Fruit fly (Drosophila melanogaster): ENCODE data around the gene ND-ACP.
A peak's percentile ranks its signal among the peaks of the same experiment; 100 is the strongest.

The ND-ACP gene

dm6 chr3L:1330420-1330819 lies 671 bp downstream of the ND-ACP start:
- TF ChIP-seq Ets65A (GFP tag) (peak; percentile 2), row (GFP tag; IDR thresholded peaks at IDR 0.05) (peak; percentile 20; the same call in 1 of the 3 replicates), CG4404 (GFP tag; IDR thresholded peaks at IDR 0.05) (no peak), grau (tag; optimal IDR thresholded peaks at IDR 0.05) (peak; percentile 77), sens (GFP tag) (peak; percentile 31), CG11695 (GFP tag; IDR thresholded peaks at IDR 0.05) (0 out of 3 replicates have a peak, but pooled peaks have one; percentile 17), cg (GFP tag; optimal IDR thresholded peaks at IDR 0.05) (peak; percentile 56), CG12104 (GFP tag; optimal IDR thresholded peaks at IDR 0.05) (peak; percentile 14), Med (GFP tag) (peak; percentile 54), CG12155 (GFP tag; optimal IDR thresholded peaks at IDR 0.05) (no peak)

dm6 chr3L:1331542-1331941 lies 1.8 kb downstream of the ND-ACP start, which contains the start of gene msd1:
Gene msd1 (plus strand): TSS chr3L:1331744.
- TF ChIP-seq ato (GFP tag; IDR thresholded peaks at IDR 0.05; ENCODE audit: partially characterized antibody), result 0 out of 2 replicates have a peak, but pooled peaks have one; percentile 41
- TF ChIP-seq twi (tag; optimal IDR thresholded peaks at IDR 0.05), result no peak
- TF ChIP-seq Myb (GFP tag; optimal IDR thresholded peaks at IDR 0.05), result peak; percentile 61
- peak; percentile 97 for TF ChIP-seq Dp (GFP tag; optimal IDR thresholded peaks at IDR 0.05)
- TF ChIP-seq CG33213 (GFP tag; optimal IDR thresholded peaks at IDR 0.05), result no peak
- no peak for TF ChIP-seq CG7839 (tag; optimal IDR thresholded peaks at IDR 0.05)
- TF ChIP-seq Bteb2 (GFP tag; optimal IDR thresholded peaks at IDR 0.05), result no peak
- TF ChIP-seq Dref (GFP tag; IDR thresholded peaks at IDR 0.05), result peak; percentile 78
- TF ChIP-seq E2f2 (GFP tag; IDR thresholded peaks at IDR 0.05), result peak; percentile 97
- no peak for TF ChIP-seq Xrp1 (GFP tag; IDR thresholded peaks at IDR 0.05)
- TF ChIP-seq CG17912 (GFP tag; optimal IDR thresholded peaks at IDR 0.05), result peak; percentile 17
- TF ChIP-seq CG1603 (tag; optimal IDR thresholded peaks at IDR 0.05), result peak; percentile 54
- no peak for TF ChIP-seq Deaf1 (tag; optimal IDR thresholded peaks at IDR 0.05)
- TF ChIP-seq CG31388 (GFP tag; optimal IDR thresholded peaks at IDR 0.05), result no peak
- TF ChIP-seq Drgx (GFP tag; IDR thresholded peaks at IDR 0.05), result no peak
- TF ChIP-seq CG34224 (GFP tag; IDR thresholded peaks at IDR 0.05; ENCODE audit: partially characterized antibody), result 0 out of 3 replicates have a peak, but pooled peaks have one; percentile 19
- peak; percentile 63 for TF ChIP-seq CG9797 (GFP tag; optimal IDR thresholded peaks at IDR 0.05)
- peak; percentile 56 for TF ChIP-seq CG2116 (GFP tag; optimal IDR thresholded peaks at IDR 0.05)
- TF ChIP-seq Fer1 (GFP tag; optimal IDR thresholded peaks at IDR 0.05), result peak; percentile 7
- TF ChIP-seq pzg (GFP tag; optimal IDR thresholded peaks at IDR 0.05), result peak; percentile 76
- peak; percentile 35; the same call in 1 of the 2 replicates for TF ChIP-seq amos (GFP tag; IDR thresholded peaks at IDR 0.05; ENCODE audit: partially characterized antibody)
- TF ChIP-seq CG42726 (GFP tag; IDR thresholded peaks at IDR 0.05; ENCODE audit: partially characterized antibody), result no peak
- peak; percentile 58; the same call in 2 of the 4 replicates for TF ChIP-seq Dll (GFP tag; IDR thresholded peaks at IDR 0.05; ENCODE audit: partially characterized antibody)
- TF ChIP-seq CG7271 (tag; optimal IDR thresholded peaks at IDR 0.05), result no peak
- TF ChIP-seq lmd (GFP tag; IDR thresholded peaks at IDR 0.05), result no peak
- TF ChIP-seq Hmx (GFP tag; optimal IDR thresholded peaks at IDR 0.05), result no peak
- peak; percentile 61 for TF ChIP-seq bbx (GFP tag; IDR thresholded peaks at IDR 0.05; ENCODE audit: partially characterized antibody)
- TF ChIP-seq stwl (tag; optimal IDR thresholded peaks at IDR 0.05), result peak; percentile 5
- no peak for TF ChIP-seq Atf6 (GFP tag; IDR thresholded peaks at IDR 0.05)
- peak; percentile 32 for TF ChIP-seq BEAF-32 (GFP tag; optimal IDR thresholded peaks at IDR 0.05)
- TF ChIP-seq Aef1 (GFP tag; IDR thresholded peaks at IDR 0.05), result no peak
- TF ChIP-seq trem (tag; optimal IDR thresholded peaks at IDR 0.05), result peak; percentile 3
- peak; percentile 33 for TF ChIP-seq CG15514 (GFP tag; optimal IDR thresholded peaks at IDR 0.05)
- peak; percentile 40; the same call in 1 of the 2 replicates for TF ChIP-seq Bgb (GFP tag; IDR thresholded peaks at IDR 0.05; ENCODE audit: partially characterized antibody)
- peak; percentile 59; the same call in 1 of the 2 replicates for TF ChIP-seq CG13287 (GFP tag; IDR thresholded peaks at IDR 0.05; ENCODE audit: partially characterized antibody)
- TF ChIP-seq sens (GFP tag), result peak; percentile 48
- TF ChIP-seq Sry-δ (GFP tag; optimal IDR thresholded peaks at IDR 0.05), result peak; percentile 35
- TF ChIP-seq ken (GFP tag; IDR thresholded peaks at IDR 0.05), result no peak
- TF ChIP-seq HmgZ (tag; optimal IDR thresholded peaks at IDR 0.05), result peak; percentile 4
- no peak for TF ChIP-seq CG15696 (tag; optimal IDR thresholded peaks at IDR 0.05)
